Fruit fly (Drosophila melanogaster) whole organism, adult: ENCODE data around the gene mRpS18B.

Source experiments
- CG11617 ChIP-seq: fragments of 200-800 bp; sonication (Bioruptor generic); optimal IDR thresholded peaks from 2 replicates; lab custom pipeline; 2017; ENCODE audit warnings: mild to moderate bottlenecking, missing biosample characterization, missing genetic modification reagents, missing genetic modification characterization
- CG12768 ChIP-seq: fragments of 200-800 bp; sonication (Bioruptor generic); optimal IDR thresholded peaks from 2 replicates; lab custom pipeline; 2017; ENCODE audit warnings: missing biosample characterization, missing genetic modification characterization, mild to moderate bottlenecking, moderate library complexity, missing genetic modification reagents
- CG14711 ChIP-seq: fragments of 200-800 bp; sonication (Bioruptor generic); optimal IDR thresholded peaks from 2 replicates; lab custom pipeline; 2018; ENCODE audit warnings: missing biosample characterization, mild to moderate bottlenecking, missing genetic modification characterization, moderate library complexity
- CG1620 ChIP-seq: fragments of 200-800 bp; sonication (Bioruptor generic); optimal IDR thresholded peaks from 2 replicates; lab custom pipeline; 2016; ENCODE audit warnings: missing biosample characterization, missing genetic modification characterization
- CG33017 ChIP-seq: fragments of 200-800 bp; sonication (Bioruptor generic); optimal IDR thresholded peaks from 2 replicates; lab custom pipeline; 2018; ENCODE audit warnings: missing biosample characterization, mild to moderate bottlenecking, missing genetic modification characterization, moderate library complexity
- CG5204 ChIP-seq: fragments of 200-800 bp; sonication (Bioruptor generic); optimal IDR thresholded peaks from 2 replicates; lab custom pipeline; 2016; ENCODE audit warnings: missing biosample characterization, missing genetic modification characterization
- CG7045 ChIP-seq: fragments of 200-800 bp; sonication (Bioruptor generic); optimal IDR thresholded peaks from 2 replicates; lab custom pipeline; 2017; ENCODE audit warnings: missing biosample characterization, mild to moderate bottlenecking, missing genetic modification characterization
- CG7101 ChIP-seq: fragments of 200-800 bp; sonication (Bioruptor generic); optimal IDR thresholded peaks from 2 replicates; lab custom pipeline; 2018; ENCODE audit warnings: missing biosample characterization, mild to moderate bottlenecking, missing genetic modification characterization, moderate library complexity
- Clk ChIP-seq: fragments of 200-800 bp; sonication (Bioruptor generic); optimal IDR thresholded peaks from 2 replicates; lab custom pipeline; 2017; ENCODE audit warnings: missing biosample characterization, missing genetic modification characterization
- Crg-1 ChIP-seq: fragments of 200-800 bp; sonication (Bioruptor generic); optimal IDR thresholded peaks from 2 replicates; lab custom pipeline; 2016; ENCODE audit warnings: missing biosample characterization, missing genetic modification characterization
- Hr96 ChIP-seq: fragments of 200-800 bp; sonication (Bioruptor generic); optimal IDR thresholded peaks from 2 replicates; lab custom pipeline; 2016; ENCODE audit warnings: missing biosample characterization, missing genetic modification characterization
- Mnt ChIP-seq: fragments of 200-800 bp; sonication (Bioruptor generic); optimal IDR thresholded peaks from 2 replicates; lab custom pipeline; 2016; ENCODE audit warnings: missing biosample characterization, mild to moderate bottlenecking, missing genetic modification characterization
- bab1 ChIP-seq: fragments of 200-800 bp; sonication (Bioruptor generic); optimal IDR thresholded peaks from 3 replicates; lab custom pipeline; 2019; ENCODE audit warnings: missing biosample characterization, mild to moderate bottlenecking, missing genetic modification characterization, moderate library complexity
- cic ChIP-seq: fragments of 200-800 bp; sonication (Bioruptor generic); optimal IDR thresholded peaks from 2 replicates; lab custom pipeline; 2017; ENCODE audit warnings: missing biosample characterization, mild to moderate bottlenecking, missing genetic modification characterization, moderate library complexity
- cnc ChIP-seq, 2 experiments: fragments of >200 bp; optimal IDR thresholded peaks; 2 replicates each; lab custom pipeline; 2017
- kay ChIP-seq: fragments of 200-800 bp; sonication (Bioruptor generic); peaks from one replicate; lab custom pipeline; 2016; ENCODE audit warnings: missing biosample characterization, missing genetic modification characterization, borderline replicate concordance
- ovo ChIP-seq: fragments of 200-800 bp; sonication (Bioruptor generic); optimal IDR thresholded peaks from 2 replicates; lab custom pipeline; 2016; ENCODE audit warnings: missing biosample characterization, missing genetic modification characterization
- pad ChIP-seq: fragments of 200-800 bp; sonication (Bioruptor generic); optimal IDR thresholded peaks from 3 replicates; lab custom pipeline; 2017; ENCODE audit warnings: missing biosample characterization, missing genetic modification characterization, mild to moderate bottlenecking, moderate library complexity, missing genetic modification reagents
- tj ChIP-seq: fragments of 200-800 bp; sonication (Bioruptor generic); optimal IDR thresholded peaks from 3 replicates; lab custom pipeline; 2017; ENCODE audit warnings: missing biosample characterization, mild to moderate bottlenecking, missing genetic modification characterization, moderate library complexity
- toe ChIP-seq: fragments of 200-800 bp; sonication (Bioruptor generic); optimal IDR thresholded peaks from 2 replicates; lab custom pipeline; 2016; ENCODE audit warnings: missing biosample characterization, missing genetic modification characterization

Gene mRpS18B

DNA sequence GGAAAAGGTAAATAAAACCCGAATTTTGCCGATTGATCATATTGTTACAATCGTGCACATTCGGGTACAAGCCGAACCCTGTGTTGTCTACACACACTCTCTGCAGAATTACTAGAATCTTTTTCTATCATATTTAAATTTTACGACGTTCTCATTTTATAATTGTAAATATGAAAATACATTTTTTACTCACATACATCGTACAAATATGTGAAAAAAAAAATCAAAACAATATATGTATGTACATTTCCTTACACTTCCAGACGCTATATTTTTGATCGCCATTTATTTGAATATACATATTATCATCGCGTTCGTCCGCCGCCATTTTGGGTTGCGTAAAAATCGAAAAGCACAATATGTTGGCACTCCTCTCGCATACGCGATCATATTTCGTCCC lies 20.7 kb upstream of the mRpS18B start:
- TF ChIP-seq CG14711 (tag; lab: Kevin White, UChicago) (no peak), Mnt (no peak), CG12768 (GFP tag; lab: Kevin White, UChicago) (no peak), kay (GFP tag; lab: Kevin White, UChicago) (peak; percentile 25), toe (GFP tag; lab: Kevin White, UChicago) (no peak), bab1 (GFP tag; lab: Kevin White, UChicago) (no peak), CG33017 (no peak), CG7045 (GFP tag; lab: Kevin White, UChicago) (no peak), cic (no peak)

DNA sequence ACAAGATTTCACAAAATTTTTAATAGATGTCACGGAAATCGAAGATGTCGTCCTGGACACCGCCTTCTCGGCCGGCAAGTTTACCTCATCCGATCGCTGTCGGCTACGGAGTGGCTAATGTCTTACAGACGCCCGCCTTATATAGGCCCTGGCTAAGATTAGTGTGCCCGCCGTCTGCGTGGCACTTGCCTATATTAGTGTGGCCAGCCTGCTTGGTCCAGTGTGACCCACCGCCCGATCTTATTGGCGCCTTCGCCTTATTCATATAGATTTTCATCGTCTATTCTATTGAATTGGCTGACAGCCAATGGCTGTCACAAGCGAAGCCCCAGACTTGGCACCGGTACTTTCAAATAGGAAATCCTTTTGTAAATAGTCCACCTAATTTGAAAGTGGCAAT lies 18.8 kb upstream of the mRpS18B start:
- no peak for TF ChIP-seq cic
- TF ChIP-seq CG14711 (tag; lab: Kevin White, UChicago) = no peak
- no peak for TF ChIP-seq CG11617 (GFP tag; lab: Kevin White, UChicago)
- no peak for TF ChIP-seq CG7101 (tag; lab: Kevin White, UChicago)
- no peak for TF ChIP-seq CG33017
- TF ChIP-seq CG7045 (GFP tag; lab: Kevin White, UChicago) = no peak
- TF ChIP-seq Clk (GFP tag; lab: Kevin White, UChicago) = no peak
- TF ChIP-seq ovo = no peak
- no peak for TF ChIP-seq kay (GFP tag; lab: Kevin White, UChicago)
- no peak for TF ChIP-seq cnc (optimal IDR thresholded peaks at IDR 0.05; lab: Kevin White, UChicago)
- TF ChIP-seq pad (GFP tag; lab: Kevin White, UChicago) = no peak
- TF ChIP-seq CG5204 (GFP tag; lab: Kevin White, UChicago) = no peak
- TF ChIP-seq Crg-1 (GFP tag; lab: Kevin White, UChicago) = no peak
- TF ChIP-seq bab1 (GFP tag; lab: Kevin White, UChicago) = no peak
- no peak for TF ChIP-seq Mnt
- no peak for TF ChIP-seq CG1620
- no peak for TF ChIP-seq tj (GFP tag; lab: Kevin White, UChicago)

DNA sequence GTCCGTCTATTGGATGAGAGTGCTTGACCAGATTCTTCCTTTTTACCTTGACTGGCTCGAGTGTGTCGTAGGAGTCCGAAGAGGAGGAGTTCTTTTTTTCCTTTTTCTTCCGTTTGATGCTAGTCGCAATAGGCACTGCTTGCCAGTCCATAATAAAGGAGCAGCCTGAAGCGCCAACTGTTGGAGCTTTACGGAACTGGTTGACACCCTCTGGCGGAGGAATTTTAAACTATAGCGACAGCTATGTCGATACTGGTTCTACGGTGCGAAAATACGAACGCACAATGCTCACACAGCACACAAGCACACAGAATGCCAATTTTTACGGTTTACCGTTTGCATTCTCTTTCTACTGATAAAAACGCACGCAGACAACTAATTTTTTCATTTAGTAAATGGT lies 9.5 kb upstream of the mRpS18B start:
- TF ChIP-seq ovo = no peak
- TF ChIP-seq CG1620 = peak; percentile 31
- peak; percentile 44 for TF ChIP-seq pad (GFP tag; lab: Kevin White, UChicago)

DNA sequence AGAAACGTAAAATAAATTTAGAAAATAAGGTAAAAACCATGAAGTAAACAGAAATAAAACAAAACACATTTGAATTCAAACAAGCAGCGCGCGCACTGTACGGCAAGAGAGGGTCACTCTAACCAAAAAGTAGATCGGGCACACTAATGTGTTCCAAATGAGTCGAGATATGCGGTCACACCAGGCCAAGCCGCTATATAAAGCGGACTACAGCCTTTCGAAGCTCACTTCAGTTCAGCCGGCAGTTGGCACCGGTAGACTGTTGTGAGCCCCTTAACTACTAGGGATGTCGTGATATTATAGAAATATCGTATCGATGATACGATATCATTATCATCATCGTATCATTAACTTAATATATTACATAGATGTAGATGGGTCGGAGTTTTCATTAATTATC lies 7.5 kb upstream of the mRpS18B start:
- TF ChIP-seq CG7045 (GFP tag; lab: Kevin White, UChicago) (no peak), CG33017 (no peak), Crg-1 (GFP tag; lab: Kevin White, UChicago) (no peak), ovo (no peak), Clk (GFP tag; lab: Kevin White, UChicago) (no peak), cic (no peak), Mnt (peak; percentile 11), CG1620 (peak; percentile 41), kay (GFP tag; lab: Kevin White, UChicago) (no peak), bab1 (GFP tag; lab: Kevin White, UChicago) (peak; percentile 36), tj (GFP tag; lab: Kevin White, UChicago) (no peak), CG12768 (GFP tag; lab: Kevin White, UChicago) (no peak), Hr96 (no peak)

DNA sequence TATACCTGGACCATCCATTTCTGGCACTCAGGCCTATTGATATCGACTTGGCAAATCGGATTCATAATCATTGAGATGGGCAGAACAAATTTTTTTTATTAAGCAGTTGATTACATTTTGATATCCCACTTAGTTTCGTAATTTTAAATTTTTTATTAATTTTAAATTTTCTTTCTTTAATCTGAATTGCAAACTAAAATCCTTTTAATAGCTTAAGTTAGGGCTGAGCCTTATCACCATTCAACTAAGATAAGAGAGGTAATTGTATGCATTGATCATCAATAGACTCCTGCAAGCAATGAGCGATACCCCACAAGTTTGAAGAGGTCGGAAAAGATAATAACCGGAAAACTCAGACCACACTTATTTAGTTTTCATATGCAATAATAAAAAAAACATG lies 7.0 kb upstream of the mRpS18B start, which contains the start of gene CG13970:
Gene CG13970, minus strand, starts transcription at position 101 of the 400 bp plus-strand sequence.
- TF ChIP-seq kay (GFP tag; lab: Kevin White, UChicago) (peak; percentile 70), CG1620 (no peak)

DNA sequence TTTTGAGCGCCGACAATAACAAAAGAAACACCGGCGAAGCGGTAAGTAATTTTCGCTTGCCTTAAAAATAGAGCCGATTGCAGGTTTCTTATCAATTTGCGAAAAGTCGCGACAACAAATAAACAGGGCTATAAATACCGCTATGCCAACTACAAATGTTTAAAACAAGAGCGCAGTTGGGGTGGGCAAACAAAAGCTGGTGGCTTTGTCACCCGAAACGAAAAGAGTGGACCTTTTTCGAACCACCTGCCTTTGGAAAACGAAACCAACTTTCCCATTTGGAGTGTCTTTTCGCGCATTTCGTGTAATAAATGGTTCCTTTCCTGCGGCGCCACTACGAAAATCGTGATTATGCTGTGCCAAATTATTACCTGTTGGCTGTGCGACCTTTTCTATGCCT lies 1.1 kb upstream of the mRpS18B start:
- TF ChIP-seq cnc (optimal IDR thresholded peaks at IDR 0.05; lab: Kevin White, UChicago) (no peak), CG1620 (no peak), CG33017 (no peak), cic (peak; percentile 72), Hr96 (peak; percentile 1), ovo (no peak), tj (GFP tag; lab: Kevin White, UChicago) (peak; percentile 11), CG11617 (GFP tag; lab: Kevin White, UChicago) (peak; percentile 37), CG7045 (GFP tag; lab: Kevin White, UChicago) (no peak), kay (GFP tag; lab: Kevin White, UChicago) (no peak), CG7101 (tag; lab: Kevin White, UChicago) (peak; percentile 71), toe (GFP tag; lab: Kevin White, UChicago) (peak; percentile 9), Clk (GFP tag; lab: Kevin White, UChicago) (no peak), Mnt (no peak), CG5204 (GFP tag; lab: Kevin White, UChicago) (no peak), Crg-1 (GFP tag; lab: Kevin White, UChicago) (no peak), pad (GFP tag; lab: Kevin White, UChicago) (no peak), bab1 (GFP tag; lab: Kevin White, UChicago) (no peak), CG12768 (GFP tag; lab: Kevin White, UChicago) (peak; percentile 9)

DNA sequence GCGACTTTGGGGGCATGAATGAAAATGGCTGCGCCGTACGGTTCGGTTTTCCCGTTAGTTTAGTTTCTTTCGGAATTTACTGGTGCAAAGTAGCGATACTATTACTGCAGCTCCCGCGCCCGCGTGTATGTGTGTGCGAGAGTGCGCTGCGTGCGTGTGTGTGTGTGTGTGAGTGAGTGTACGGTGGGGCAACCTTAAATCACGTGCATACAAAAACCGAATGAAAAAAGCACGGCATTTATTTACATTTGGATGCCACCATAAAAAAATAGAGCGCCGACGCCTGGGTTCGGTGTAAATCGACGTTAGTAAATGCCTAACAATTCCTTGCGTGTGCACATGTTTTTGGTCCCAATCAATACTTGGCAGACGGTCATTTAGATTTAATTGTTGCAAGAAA lies 720 bp upstream of the mRpS18B start:
- no peak for TF ChIP-seq CG7045 (GFP tag; lab: Kevin White, UChicago)
- no peak for TF ChIP-seq cnc (optimal IDR thresholded peaks at IDR 0.05; lab: Kevin White, UChicago)
- TF ChIP-seq toe (GFP tag; lab: Kevin White, UChicago) = no peak
- no peak for TF ChIP-seq CG5204 (GFP tag; lab: Kevin White, UChicago)
- no peak for TF ChIP-seq kay (GFP tag; lab: Kevin White, UChicago)
- no peak for TF ChIP-seq cic
- TF ChIP-seq ovo = no peak
- TF ChIP-seq CG12768 (GFP tag; lab: Kevin White, UChicago) = peak; percentile 21
- TF ChIP-seq Crg-1 (GFP tag; lab: Kevin White, UChicago) = no peak
- TF ChIP-seq Mnt = peak; percentile 60
- no peak for TF ChIP-seq Clk (GFP tag; lab: Kevin White, UChicago)
- no peak for TF ChIP-seq bab1 (GFP tag; lab: Kevin White, UChicago)
- TF ChIP-seq CG11617 (GFP tag; lab: Kevin White, UChicago) = no peak
- TF ChIP-seq tj (GFP tag; lab: Kevin White, UChicago) = no peak
- no peak for TF ChIP-seq CG1620
